Worm (Caenorhabditis elegans) whole organism, early embryonic: ENCODE results near the gene him-18.

ENCODE experiments used
- B0310.2 ChIP-seq: sonication (generic microtip); optimal IDR thresholded peaks from 2 replicates; lab custom pipeline; 2016; ENCODE audit warnings: mild to moderate bottlenecking, missing genetic modification characterization, missing compliant biosample characterization
- ama-1 ChIP-seq: fragments of 150-350 bp; optimal IDR thresholded peaks from 2 replicates; lab custom pipeline; 2014
- flt-1 ChIP-seq: fragments of 200-800 bp; sonication (Bioruptor generic); IDR thresholded peaks from 2 replicates; pipeline ENCODE4 v1.3.6; 2022; ENCODE audit warnings: missing genetic modification characterization, missing compliant biosample characterization

ce11 chrIII:4693695-4694094 lies 21.3 kb downstream of the him-18 start, which contains the start of gene T04A8.8:
- TF ChIP-seq ama-1, result no peak
- no peak for TF ChIP-seq B0310.2 (tag; lab: Kevin White, UChicago)
- no peak for TF ChIP-seq flt-1 (GFP tag; lab: Robert Waterston, UW)
